Worm (Caenorhabditis elegans) whole organism, L2 larva: Measurements from ENCODE around the gene rbm-17.

Experiments
- R02D3.7 ChIP-seq: fragments of 150-350 bp; optimal IDR thresholded peaks from 2 replicates; lab custom pipeline; 2014; ENCODE audit warnings: missing biosample characterization, missing genetic modification characterization
- ama-1 ChIP-seq: fragments of 150-350 bp; optimal IDR thresholded peaks from 2 replicates; lab custom pipeline; 2018; ENCODE audit warnings: inconsistent platforms
- egl-27 ChIP-seq: sonication (generic microtip); optimal IDR thresholded peaks from 3 replicates; lab custom pipeline; 2017; ENCODE audit warnings: missing biosample characterization, missing genetic modification reagents, missing genetic modification characterization
- elt-1 ChIP-seq: fragments of 150-350 bp; optimal IDR thresholded peaks from 2 replicates; lab custom pipeline; 2014; ENCODE audit warnings: missing biosample characterization, missing genetic modification characterization
- elt-3 ChIP-seq: sonication (generic microtip); optimal IDR thresholded peaks from 2 replicates; lab custom pipeline; 2017; ENCODE audit warnings: missing biosample characterization, missing genetic modification characterization
- lsy-2 ChIP-seq, 2 experiments: fragments of 150-350 bp in 1 of 2; sonication (generic microtip) in 1 of 2; optimal IDR thresholded peaks; 2 replicates each; lab custom pipeline; 2014 to 2017; ENCODE audit warnings: missing biosample characterization in 2 of 2, missing genetic modification characterization in 2 of 2
- mdl-1 ChIP-seq, 2 experiments: fragments of 150-350 bp in 1 of 2; sonication (generic microtip) in 1 of 2; optimal IDR thresholded peaks; 2 replicates each; lab custom pipeline; 2017; ENCODE audit warnings: missing biosample characterization in 2 of 2, missing genetic modification characterization in 2 of 2
- snpc-4 ChIP-seq: fragments of 150-350 bp; optimal IDR thresholded peaks from 2 replicates; lab custom pipeline; 2014; ENCODE audit warnings: missing biosample characterization, missing genetic modification characterization
- unc-62 ChIP-seq: fragments of 150-350 bp; optimal IDR thresholded peaks from 2 replicates; lab custom pipeline; 2014; ENCODE audit warnings: missing biosample characterization, missing genetic modification reagents, missing genetic modification characterization

ce11 chrIV:11659794-11660312 lies 21.7 kb downstream of the rbm-17 start, which contains the start of gene ZK792.1:
- no peak for TF ChIP-seq elt-1 (tag; lab: Kevin White, UChicago)
- no peak for TF ChIP-seq R02D3.7 (tag; lab: Kevin White, UChicago)
- no peak for TF ChIP-seq elt-3
- TF ChIP-seq snpc-4 (tag; lab: Kevin White, UChicago): no peak
- TF ChIP-seq unc-62: no peak
- TF ChIP-seq mdl-1 (tag; optimal IDR thresholded peaks at IDR 0.05; lab: Kevin White, UChicago): no peak
- no peak for TF ChIP-seq ama-1
- TF ChIP-seq lsy-2 (tag; optimal IDR thresholded peaks at IDR 0.05; lab: Kevin White, UChicago): no peak
- no peak for TF ChIP-seq egl-27 (tag; lab: Kevin White, UChicago)
